Worm (Caenorhabditis elegans): Measurements from ENCODE around the gene qua-1.

DNA sequence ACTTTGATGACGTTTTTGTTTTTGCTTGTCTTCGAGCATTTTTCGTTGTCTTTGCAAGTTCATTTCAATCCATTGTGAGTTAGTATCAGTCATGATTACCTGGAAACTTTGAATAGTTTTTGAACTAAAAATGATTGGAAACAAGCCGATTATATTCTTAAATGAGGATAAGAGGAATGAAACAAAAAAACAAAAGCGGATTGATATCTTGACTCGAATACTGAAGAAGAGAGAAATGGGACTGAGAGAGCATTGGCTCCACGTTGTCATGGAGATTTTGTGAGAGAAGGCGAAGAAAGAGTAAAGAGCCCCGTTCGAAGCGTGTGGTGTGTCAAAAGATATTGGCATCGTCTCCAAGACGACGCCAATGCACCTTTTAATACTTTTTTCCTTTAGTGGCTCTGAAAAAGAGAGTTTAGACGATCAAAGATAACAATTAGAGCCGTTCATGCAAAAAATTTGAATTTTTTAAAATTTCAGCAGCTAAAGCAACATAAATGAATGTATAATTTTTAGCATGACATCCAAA, 41.7 kb upstream of the qua-1 start, which contains the start of the genes tub-1 and tmem-138:
- TF ChIP-seq blmp-1 (tag; optimal IDR thresholded peaks at IDR 0.05): no peak
- TF ChIP-seq ztf-11 (tag; optimal IDR thresholded peaks at IDR 0.05): no peak
- TF ChIP-seq unc-62 (GFP tag; optimal IDR thresholded peaks at IDR 0.05): no peak
- no peak for TF ChIP-seq nhr-28 (tag; optimal IDR thresholded peaks at IDR 0.05)
- no peak for TF ChIP-seq flh-1 (GFP tag; optimal IDR thresholded peaks at IDR 0.05)
- no peak for TF ChIP-seq pha-4 (tag; optimal IDR thresholded peaks at IDR 0.05)
- no peak for TF ChIP-seq ceh-83 (GFP tag; optimal IDR thresholded peaks at IDR 0.05)
